Fruit fly (Drosophila melanogaster): ENCODE data around the gene CG45071.

The CG45071 gene

DNA sequence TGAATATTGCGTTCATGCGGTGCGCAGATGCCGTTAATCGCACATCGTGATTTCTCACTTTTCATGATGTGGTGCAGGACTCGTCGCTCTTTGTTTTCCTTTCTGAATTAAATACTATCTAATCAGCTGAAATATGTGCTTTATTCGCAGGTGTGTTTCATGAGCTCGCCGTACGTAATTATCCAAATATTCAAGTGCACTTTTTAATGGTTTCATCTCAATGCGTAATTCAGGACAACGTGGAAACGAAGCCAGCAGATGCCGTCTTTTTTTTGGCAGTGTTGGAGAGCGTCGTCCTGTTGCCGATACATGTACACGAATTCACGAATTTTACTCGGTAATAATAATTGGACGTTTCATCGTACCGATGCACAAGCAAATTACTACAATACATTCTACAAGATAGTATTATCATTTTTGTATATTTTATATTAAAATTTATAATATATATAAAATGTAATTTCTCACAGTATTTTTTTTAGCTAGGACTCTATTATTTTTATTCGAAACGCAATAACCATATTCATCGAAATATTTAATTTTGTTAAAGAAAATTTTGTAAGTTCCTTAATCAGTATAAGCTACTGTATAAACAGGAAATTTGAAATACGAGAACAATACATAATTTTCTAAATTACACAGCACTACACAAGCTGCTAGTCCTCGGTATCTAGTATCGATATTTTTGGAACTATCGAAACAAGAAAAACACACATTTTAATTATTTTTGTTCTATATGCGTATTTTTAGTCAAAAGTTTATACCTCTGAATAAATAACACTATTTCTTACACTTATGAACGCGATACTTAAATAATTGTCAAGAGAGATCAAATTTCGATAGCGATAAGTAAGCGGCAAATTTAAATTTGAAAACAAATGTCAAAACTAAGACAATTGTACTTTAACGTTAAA, 31.2 kb downstream of the CG45071 start, which contains the start of gene CG12316 (continued):
- TF ChIP-seq onecut (GFP tag; IDR thresholded peaks at IDR 0.05) (peak; percentile 91), ranshi (GFP tag; IDR thresholded peaks at IDR 0.05) (peak; percentile 83), lab (GFP tag; optimal IDR thresholded peaks at IDR 0.05) (peak; percentile 95), mam (GFP tag; optimal IDR thresholded peaks at IDR 0.05) (peak; percentile 86), Dad (GFP tag; optimal IDR thresholded peaks at IDR 0.05) (peak; percentile 93), CG10462 (GFP tag; optimal IDR thresholded peaks at IDR 0.05) (peak; percentile 75), CG7556 (GFP tag; optimal IDR thresholded peaks at IDR 0.05) (peak; percentile 93), her (GFP tag; optimal IDR thresholded peaks at IDR 0.05) (peak; percentile 91), CG8281 (tag; optimal IDR thresholded peaks at IDR 0.05) (peak; percentile 77), sug (tag; optimal IDR thresholded peaks at IDR 0.05) (peak; percentile 91), cato (GFP tag; optimal IDR thresholded peaks at IDR 0.05; ENCODE audit: borderline replicate concordance) (peak; percentile 77), CG17829 (tag; optimal IDR thresholded peaks at IDR 0.05) (peak; percentile 93), CG8290 (GFP tag; optimal IDR thresholded peaks at IDR 0.05) (peak; percentile 80), CG8290 (tag; optimal IDR thresholded peaks at IDR 0.05) (peak in 1 of 2 experiments; percentile 85), fd3F (GFP tag; optimal IDR thresholded peaks at IDR 0.05) (peak; percentile 85), Dip2 (GFP tag; IDR thresholded peaks at IDR 0.05) (no peak), crol (GFP tag; IDR thresholded peaks at IDR 0.05) (no peak), E2f2 (GFP tag; IDR thresholded peaks at IDR 0.05) (peak; percentile 85), D (optimal IDR thresholded peaks at IDR 0.05) (peak; percentile 23), D (GFP tag; optimal IDR thresholded peaks at IDR 0.05) (peak; percentile 93), CG18011 (GFP tag; optimal IDR thresholded peaks at IDR 0.05) (peak; percentile 81), CG3163 (GFP tag; optimal IDR thresholded peaks at IDR 0.05) (peak; percentile 76), bowl (GFP tag; IDR thresholded peaks at IDR 0.05) (peak; percentile 71; the same call in 1 of the 2 replicates), CG13424 (tag; optimal IDR thresholded peaks at IDR 0.05) (peak; percentile 93), sqz (GFP tag; optimal IDR thresholded peaks at IDR 0.05) (peak; percentile 40), yki (optimal IDR thresholded peaks at IDR 0.05) (no peak), org-1 (GFP tag; optimal IDR thresholded peaks at IDR 0.05) (peak; percentile 94), salm (tag; optimal IDR thresholded peaks at IDR 0.05) (peak; percentile 90), vvl (GFP tag; IDR thresholded peaks at IDR 0.05) (peak; percentile 92), kay (GFP tag; optimal IDR thresholded peaks at IDR 0.05) (peak; percentile 53), hkb (optimal IDR thresholded peaks at IDR 0.05) (no peak), hkb (GFP tag; IDR thresholded peaks at IDR 0.05) (peak; percentile 93), CG7786 (GFP tag; optimal IDR thresholded peaks at IDR 0.05) (peak; percentile 94), CG4360 (GFP tag; IDR thresholded peaks at IDR 0.05) (0 out of 2 replicates have a peak, but pooled peaks have one; percentile 7), ttk (GFP tag; IDR thresholded peaks at IDR 0.05) (peak; percentile 73), Myb (GFP tag; optimal IDR thresholded peaks at IDR 0.05) (peak; percentile 77), CG11695 (GFP tag; IDR thresholded peaks at IDR 0.05) (peak; percentile 89), CG18619 (GFP tag; optimal IDR thresholded peaks at IDR 0.05) (peak; percentile 92), CG6854 (GFP tag; optimal IDR thresholded peaks at IDR 0.05) (peak; percentile 92), Nf-YC (tag; optimal IDR thresholded peaks at IDR 0.05) (peak; percentile 82), repo (GFP tag; optimal IDR thresholded peaks at IDR 0.05) (peak; percentile 93), gsb (GFP tag; IDR thresholded peaks at IDR 0.05) (peak; percentile 76), dati (GFP tag; IDR thresholded peaks at IDR 0.05) (peak; percentile 55), CG2712 (tag; optimal IDR thresholded peaks at IDR 0.05) (peak; percentile 95), pum (GFP tag; optimal IDR thresholded peaks at IDR 0.05) (peak; percentile 94), chinmo (GFP tag; IDR thresholded peaks at IDR 0.05; ENCODE audit: partially characterized antibody) (0 out of 4 replicates have a peak, but pooled peaks have one; percentile 42), CG5953 (GFP tag; IDR thresholded peaks at IDR 0.05) (peak; percentile 76), usp (GFP tag; optimal IDR thresholded peaks at IDR 0.05) (no peak), CG9727 (GFP tag; optimal IDR thresholded peaks at IDR 0.05) (peak; percentile 96), Hr78 (GFP tag; optimal IDR thresholded peaks at IDR 0.05) (peak in 1 of 2 experiments; percentile 82)

Measured in whole organism, embryonic.